Worm (Caenorhabditis elegans): ENCODE results near the gene ntp-1.

Gene ntp-1

ce11 chrIV:7829275-7829938 is 34.8 kb upstream of the ntp-1 start, which contains the start of gene C06A6.4:
TSS of gene C06A6.4 (minus strand) at chrIV:7829298.
- TF ChIP-seq C17E4.6 (GFP tag; IDR thresholded peaks at IDR 0.05) (no peak), rpc-1 (optimal IDR thresholded peaks at IDR 0.05) (no peak), rpc-1 (tag; optimal IDR thresholded peaks at IDR 0.05) (no peak), snpc-1.1 (tag; optimal IDR thresholded peaks at IDR 0.05; ENCODE audit: insufficient read depth) (peak; percentile 7), Y53F4B.3 (GFP tag; IDR thresholded peaks at IDR 0.05) (no peak), egl-18 (GFP tag; IDR thresholded peaks at IDR 0.05) (no peak), nhr-80 (tag; optimal IDR thresholded peaks at IDR 0.05) (peak; percentile 38), lin-54 (GFP tag; optimal IDR thresholded peaks at IDR 0.05) (peak; percentile 22), lsl-1 (GFP tag; optimal IDR thresholded peaks at IDR 0.05) (peak; percentile 97), him-1 (tag; optimal IDR thresholded peaks at IDR 0.05) (peak; percentile 6), xnd-1 (tag; optimal IDR thresholded peaks at IDR 0.05) (peak; percentile 83), ekl-4 (GFP tag; IDR thresholded peaks at IDR 0.05) (no peak), snpc-4 (GFP tag; optimal IDR thresholded peaks at IDR 0.05) (no peak), snpc-4 (tag; optimal IDR thresholded peaks at IDR 0.05) (peak in 2 of 4 experiments; percentile 10 to 36), ets-4 (GFP tag; optimal IDR thresholded peaks at IDR 0.05) (no peak), tlf-1 (GFP tag; optimal IDR thresholded peaks at IDR 0.05) (no peak), ceh-91 (GFP tag; IDR thresholded peaks at IDR 0.05) (peak; percentile 64), lag-1 (GFP tag; IDR thresholded peaks at IDR 0.05) (no peak), repo-1 (tag; optimal IDR thresholded peaks at IDR 0.05) (no peak), D2030.7 (GFP tag; IDR thresholded peaks at IDR 0.05) (peak; percentile 73), dpl-1 (GFP tag; optimal IDR thresholded peaks at IDR 0.05) (peak; percentile 45), pbrm-1 (GFP tag; IDR thresholded peaks at IDR 0.05) (peak; percentile 42; the same call in 1 of the 2 replicates), tbp1 (GFP tag; optimal IDR thresholded peaks at IDR 0.05) (peak; percentile 19), efl-1 (GFP tag; optimal IDR thresholded peaks at IDR 0.05) (peak; percentile 80), mcd-1 (GFP tag; IDR thresholded peaks at IDR 0.05) (0 out of 2 replicates have a peak, but pooled peaks have one; percentile 10), Y56A3A.18 (GFP tag; IDR thresholded peaks at IDR 0.05) (no peak), K11D2.4 (GFP tag; IDR thresholded peaks at IDR 0.05) (no peak), F49E8.2 (tag; optimal IDR thresholded peaks at IDR 0.05; ENCODE audit: insufficient read depth) (peak; percentile 52), F33H1.4 (GFP tag; IDR thresholded peaks at IDR 0.05) (peak; percentile 92), madf-3 (GFP tag; IDR thresholded peaks at IDR 0.05) (no peak), ama-1 (optimal IDR thresholded peaks at IDR 0.05) (no peak), ama-1 (GFP tag; optimal IDR thresholded peaks at IDR 0.05) (no peak), chd-7 (tag; optimal IDR thresholded peaks at IDR 0.05) (no peak), madf-6 (GFP tag; IDR thresholded peaks at IDR 0.05) (peak; percentile 92), hmg-1.2 (GFP tag; IDR thresholded peaks at IDR 0.05) (0 out of 2 replicates have a peak, but pooled peaks have one; percentile 11), nhr-179 (tag; optimal IDR thresholded peaks at IDR 0.05) (no peak), cebp-1 (GFP tag; IDR thresholded peaks at IDR 0.05) (no peak), cebp-1 (tag; optimal IDR thresholded peaks at IDR 0.05) (no peak), B0336.3 (GFP tag; IDR thresholded peaks at IDR 0.05) (no peak), ceh-58 (GFP tag; IDR thresholded peaks at IDR 0.05) (no peak), madf-8 (GFP tag; conservative IDR thresholded peaks at IDR 0.05) (peak; percentile 79; the same call in 1 of the 2 replicates), lsy-27 (tag; optimal IDR thresholded peaks at IDR 0.05; ENCODE audit: borderline replicate concordance, insufficient read depth) (no peak)
